In the genomic region with DNA sequence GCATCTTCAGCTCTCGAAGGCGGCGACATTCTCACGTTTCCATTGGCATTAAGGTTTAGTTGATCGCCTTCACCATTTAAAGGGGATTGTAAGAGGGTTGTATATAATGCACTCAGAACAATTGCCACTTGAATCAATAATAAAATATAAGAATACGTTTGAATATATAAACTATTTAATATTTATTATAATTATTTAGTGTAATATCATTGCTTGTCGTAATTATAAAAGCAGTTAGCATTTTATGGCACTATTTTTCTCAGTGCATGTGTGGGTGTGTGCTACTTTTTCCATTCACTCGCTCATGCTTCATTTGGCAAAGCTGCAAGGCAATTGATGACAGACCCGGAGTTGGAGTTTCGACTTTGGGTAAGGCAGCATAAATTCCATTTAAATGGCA, we compare ENCODE assay signal across 1 fruit fly cellular context.
TF ChIP-seq lines count a peak whose summit lies in the region.

No protein-coding gene starts in this region.

TF ChIP-seq in whole organism, embryonic, 481 proteins besides CTCF, POLR2A, EP300 and RAD21 (continued from another document):
- TF ChIP-seq gro (GFP tag; optimal IDR thresholded peaks at IDR 0.05; lab: Kevin White, UChicago) (no peak), exex (tag; optimal IDR thresholded peaks at IDR 0.05; lab: Kevin White, UChicago) (no peak), croc (GFP tag; conservative IDR thresholded peaks at IDR 0.05; lab: Robert Waterston, UW) (no peak), Dp (GFP tag; optimal IDR thresholded peaks at IDR 0.05; lab: Kevin White, UChicago) (no peak), CG14014 (GFP tag; IDR thresholded peaks at IDR 0.05; lab: Robert Waterston, UW) (peak; percentile 21; the same call in 1 of the 2 replicates), schlank (tag; optimal IDR thresholded peaks at IDR 0.05; lab: Kevin White, UChicago) (no peak), dan (GFP tag; IDR thresholded peaks at IDR 0.05; lab: Robert Waterston, UW) (no peak), Elba2 (GFP tag; optimal IDR thresholded peaks at IDR 0.05; lab: Kevin White, UChicago) (no peak), CG7786 (GFP tag; optimal IDR thresholded peaks at IDR 0.05; lab: Kevin White, UChicago) (no peak), tgo (GFP tag; IDR thresholded peaks at IDR 0.05; lab: Robert Waterston, UW) (no peak), CG4617 (GFP tag; optimal IDR thresholded peaks at IDR 0.05; lab: Kevin White, UChicago; ENCODE audit: borderline replicate concordance) (no peak), hbn (GFP tag; IDR thresholded peaks at IDR 0.05; lab: Robert Waterston, UW; ENCODE audit: partially characterized antibody) (no peak), D19B (GFP tag; optimal IDR thresholded peaks at IDR 0.05; lab: Kevin White, UChicago) (no peak), Hr78 (GFP tag; optimal IDR thresholded peaks at IDR 0.05; lab: Kevin White, UChicago) (no peak), Hmx (GFP tag; optimal IDR thresholded peaks at IDR 0.05; lab: Kevin White, UChicago) (no peak), zfh2 (GFP tag; optimal IDR thresholded peaks at IDR 0.05; lab: Kevin White, UChicago) (no peak), Scr (GFP tag; IDR thresholded peaks at IDR 0.05; lab: Robert Waterston, UW; ENCODE audit: partially characterized antibody) (no peak), prd (optimal IDR thresholded peaks at IDR 0.05; lab: Kevin White, UChicago) (no peak), prd (GFP tag; IDR thresholded peaks at IDR 0.05; lab: Robert Waterston, UW) (0 out of 3 replicates have a peak, but pooled peaks have one; percentile 18), cas (GFP tag; IDR thresholded peaks at IDR 0.05; lab: Robert Waterston, UW) (no peak), CG2712 (tag; optimal IDR thresholded peaks at IDR 0.05; lab: Kevin White, UChicago) (peak; percentile 23), CG1602 (GFP tag; optimal IDR thresholded peaks at IDR 0.05; lab: Kevin White, UChicago) (no peak), gfzf (GFP tag; optimal IDR thresholded peaks at IDR 0.05; lab: Kevin White, UChicago) (no peak), CG2678 (tag; optimal IDR thresholded peaks at IDR 0.05; lab: Kevin White, UChicago) (peak; percentile 5), CG8765 (GFP tag; IDR thresholded peaks at IDR 0.05; lab: Robert Waterston, UW) (no peak), Max (GFP tag; optimal IDR thresholded peaks at IDR 0.05; lab: Kevin White, UChicago) (no peak), Antp (GFP tag; optimal IDR thresholded peaks at IDR 0.05; lab: Kevin White, UChicago) (no peak), CG9437 (GFP tag; optimal IDR thresholded peaks at IDR 0.05; lab: Kevin White, UChicago) (no peak), CG3726 (GFP tag; IDR thresholded peaks at IDR 0.05; lab: Robert Waterston, UW) (no peak), CG4404 (GFP tag; IDR thresholded peaks at IDR 0.05; lab: Robert Waterston, UW) (no peak), Oli (tag; optimal IDR thresholded peaks at IDR 0.05; lab: Kevin White, UChicago) (peak; percentile 3), CG1024 (GFP tag; IDR thresholded peaks at IDR 0.05; lab: Robert Waterston, UW) (peak; percentile 27; the same call in 1 of the 2 replicates), CG14860 (GFP tag; IDR thresholded peaks at IDR 0.05; lab: Robert Waterston, UW; ENCODE audit: partially characterized antibody) (no peak), pnt (GFP tag; optimal IDR thresholded peaks at IDR 0.05; lab: Kevin White, UChicago) (no peak)
